Fruit fly (Drosophila melanogaster) whole organism, embryonic: ENCODE measurements around the gene CG14564.
A peak's percentile ranks its signal among the peaks of the same experiment; 100 is the strongest.

Experiments used
- Antp ChIP-seq: fragments of 200-800 bp; sonication (Bioruptor generic); optimal IDR thresholded peaks from 3 replicates; lab custom pipeline; 2016; ENCODE audit warnings: missing biosample characterization, missing genetic modification characterization
- Awh ChIP-seq: fragments of 200-800 bp; sonication (Bioruptor generic); IDR thresholded peaks from 2 replicates; pipeline ENCODE4, ENCODE4 v1.3.6; 2022; ENCODE audit warnings: missing biosample characterization, missing genetic modification characterization
- CG16779 ChIP-seq: fragments of 200-800 bp; sonication (Bioruptor generic); IDR thresholded peaks from 2 replicates; pipeline ENCODE4 v1.3.6; 2022; ENCODE audit warnings: missing biosample characterization, missing genetic modification characterization
- CG17829 ChIP-seq: fragments of 200-800 bp; optimal IDR thresholded peaks from 2 replicates; lab custom pipeline; 2019; ENCODE audit warnings: missing biosample characterization, mild to moderate bottlenecking, missing genetic modification characterization, moderate library complexity
- CG18011 ChIP-seq: fragments of 200-800 bp; sonication (Bioruptor generic); optimal IDR thresholded peaks from 2 replicates; lab custom pipeline; 2017; ENCODE audit warnings: missing biosample characterization, missing genetic modification characterization, mild to moderate bottlenecking, moderate library complexity, missing genotype
- CG2678 ChIP-seq: fragments of 200-800 bp; sonication (Bioruptor generic); optimal IDR thresholded peaks from 3 replicates; lab custom pipeline; 2019; ENCODE audit warnings: missing biosample characterization, mild to moderate bottlenecking, missing genetic modification characterization, moderate library complexity
- CG9932 ChIP-seq: fragments of 200-800 bp; sonication (Bioruptor generic); IDR thresholded peaks from 2 replicates; pipeline ENCODE4 v1.3.6; 2022; ENCODE audit warnings: missing biosample characterization, missing genetic modification characterization
- Hr3 ChIP-seq: fragments of 200-800 bp; sonication (Bioruptor generic); optimal IDR thresholded peaks from 3 replicates; lab custom pipeline; 2016; ENCODE audit warnings: missing biosample characterization, missing genetic modification characterization
- NK7.1 ChIP-seq: fragments of 200-800 bp; sonication (Bioruptor generic); optimal IDR thresholded peaks from 3 replicates; lab custom pipeline; 2016; ENCODE audit warnings: missing biosample characterization, missing genetic modification characterization
- lilli ChIP-seq: fragments of 200-800 bp; sonication (Bioruptor generic); optimal IDR thresholded peaks from 3 replicates; lab custom pipeline; 2016; ENCODE audit warnings: missing biosample characterization, missing genetic modification characterization
- p53 ChIP-seq: fragments of 200-800 bp; sonication (Bioruptor generic); optimal IDR thresholded peaks from 2 replicates; lab custom pipeline; 2016; ENCODE audit warnings: missing biosample characterization, missing genetic modification characterization
- pnt ChIP-seq: fragments of 200-800 bp; sonication (Bioruptor generic); optimal IDR thresholded peaks from 3 replicates; lab custom pipeline; 2016; ENCODE audit warnings: missing biosample characterization, missing genetic modification characterization
- sr ChIP-seq: fragments of 200-800 bp; sonication (Bioruptor generic); IDR thresholded peaks from 3 replicates; pipeline ENCODE4 v1.3.6; 2022; ENCODE audit warnings: missing biosample characterization, missing genetic modification characterization
- usp ChIP-seq: fragments of >200 bp; optimal IDR thresholded peaks from 2 replicates; lab custom pipeline; 2017; ENCODE audit warnings: missing biosample characterization, missing genetic modification characterization

DNA sequence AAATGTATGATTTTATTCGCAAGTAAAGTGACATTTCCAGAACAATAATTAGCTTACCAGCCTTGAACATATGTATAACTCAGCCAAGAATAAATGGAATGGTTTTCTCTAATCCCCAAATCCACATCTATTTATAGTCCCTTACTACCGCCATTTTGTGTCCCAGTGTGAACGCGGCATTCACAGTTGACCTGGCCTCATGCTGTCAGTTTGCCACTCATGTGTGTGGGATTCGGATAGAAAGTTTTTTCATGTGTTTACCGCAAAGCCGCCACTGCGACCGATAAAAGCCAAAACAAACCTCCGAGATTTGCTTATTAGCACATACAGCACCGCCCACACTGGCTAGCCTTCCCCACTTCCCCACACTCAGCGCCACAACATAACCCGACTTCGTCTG, 9.0 kb downstream of the CG14564 start:
- TF ChIP-seq CG18011 (GFP tag; lab: Kevin White, UChicago) (no peak), p53 (GFP tag; lab: Kevin White, UChicago) (no peak), sr (GFP tag; lab: Robert Waterston, UW) (peak; percentile 83), pnt (GFP tag; lab: Kevin White, UChicago) (no peak), CG17829 (tag; lab: Kevin White, UChicago) (no peak), CG16779 (GFP tag; lab: Robert Waterston, UW) (no peak), CG2678 (tag; lab: Kevin White, UChicago) (no peak), usp (no peak), CG9932 (GFP tag; lab: Robert Waterston, UW) (no peak), NK7.1 (no peak), Hr3 (GFP tag; lab: Kevin White, UChicago) (no peak), Awh (no peak), Antp (GFP tag; lab: Kevin White, UChicago) (no peak), lilli (GFP tag; lab: Kevin White, UChicago) (no peak)
